Fruit fly (Drosophila melanogaster): ENCODE measurements around the gene CASK.
A peak's percentile ranks its signal among the peaks of the same experiment; 100 is the strongest.

The CASK gene

dm6 chr3R:21856098-21856872 is 33.8 kb upstream of the CASK start, which contains the start of gene glec (continued):
- TF ChIP-seq nerfin-2 (GFP tag; IDR thresholded peaks at IDR 0.05; ENCODE audit: partially characterized antibody), result peak; percentile 33; the same call in 1 of the 2 replicates
- no peak for TF ChIP-seq CG11723 (GFP tag; optimal IDR thresholded peaks at IDR 0.05)
- 0 out of 2 replicates have a peak, but pooled peaks have one; percentile 28 for TF ChIP-seq wor (GFP tag; IDR thresholded peaks at IDR 0.05)
- TF ChIP-seq CG32532 (GFP tag; IDR thresholded peaks at IDR 0.05), result peak; percentile 63
- peak; percentile 86 for TF ChIP-seq ash1 (GFP tag; optimal IDR thresholded peaks at IDR 0.05)
- TF ChIP-seq CG18011 (GFP tag; optimal IDR thresholded peaks at IDR 0.05), result no peak
- peak; percentile 46; the same call in 1 of the 2 replicates for TF ChIP-seq slbo (GFP tag; IDR thresholded peaks at IDR 0.05)
- peak; percentile 75 for TF ChIP-seq rib (GFP tag; IDR thresholded peaks at IDR 0.05)
- TF ChIP-seq CG9215 (GFP tag; IDR thresholded peaks at IDR 0.05), result no peak
- TF ChIP-seq CG4820 (GFP tag; optimal IDR thresholded peaks at IDR 0.05), result no peak
- no peak for TF ChIP-seq CG15073 (GFP tag; optimal IDR thresholded peaks at IDR 0.05)
- no peak for TF ChIP-seq tll (GFP tag; optimal IDR thresholded peaks at IDR 0.05)
- no peak for TF ChIP-seq Fer2 (tag; optimal IDR thresholded peaks at IDR 0.05)
- TF ChIP-seq tap (tag; optimal IDR thresholded peaks at IDR 0.05), result no peak
- TF ChIP-seq HmgD (GFP tag; optimal IDR thresholded peaks at IDR 0.05), result peak; percentile 77
- TF ChIP-seq chinmo (GFP tag; IDR thresholded peaks at IDR 0.05; ENCODE audit: partially characterized antibody), result peak; percentile 91
- no peak for TF ChIP-seq CG43689 (GFP tag; IDR thresholded peaks at IDR 0.05)
- TF ChIP-seq shn (GFP tag; optimal IDR thresholded peaks at IDR 0.05), result no peak
- no peak for TF ChIP-seq CG10209 (GFP tag; optimal IDR thresholded peaks at IDR 0.05)
- TF ChIP-seq HmgZ (tag; optimal IDR thresholded peaks at IDR 0.05), result peak; percentile 65
- peak; percentile 5; the same call in 1 of the 2 replicates for TF ChIP-seq Awh (GFP tag; IDR thresholded peaks at IDR 0.05)
- TF ChIP-seq CG11398 (GFP tag; optimal IDR thresholded peaks at IDR 0.05), result no peak
- peak; percentile 19 to 31 for TF ChIP-seq dpn (GFP tag; optimal IDR thresholded peaks at IDR 0.05)
- peak; percentile 60; the same call in 1 of the 2 replicates for TF ChIP-seq CG4360 (GFP tag; IDR thresholded peaks at IDR 0.05)
- TF ChIP-seq CHES-1-like (GFP tag; optimal IDR thresholded peaks at IDR 0.05), result peak; percentile 1
- no peak for TF ChIP-seq tx (GFP tag; optimal IDR thresholded peaks at IDR 0.05)
- no peak for TF ChIP-seq CG9876 (GFP tag; optimal IDR thresholded peaks at IDR 0.05)
- TF ChIP-seq fd102C (GFP tag; optimal IDR thresholded peaks at IDR 0.05), result no peak
- TF ChIP-seq az2 (GFP tag; optimal IDR thresholded peaks at IDR 0.05), result peak; percentile 13
- TF ChIP-seq CG10654 (GFP tag; optimal IDR thresholded peaks at IDR 0.05), result no peak
- TF ChIP-seq mirr (GFP tag; optimal IDR thresholded peaks at IDR 0.05), result peak; percentile 72
- TF ChIP-seq Hsf (GFP tag; optimal IDR thresholded peaks at IDR 0.05), result no peak
- TF ChIP-seq Chrac-16 (GFP tag; optimal IDR thresholded peaks at IDR 0.05), result peak; percentile 46
- TF ChIP-seq CG6654 (GFP tag; optimal IDR thresholded peaks at IDR 0.05), result no peak
- peak; percentile 5 for TF ChIP-seq HHEX (GFP tag; optimal IDR thresholded peaks at IDR 0.05)
- no peak for TF ChIP-seq CG10321 (GFP tag; IDR thresholded peaks at IDR 0.05)
- TF ChIP-seq CG8478 (optimal IDR thresholded peaks at IDR 0.05), result no peak
- TF ChIP-seq pros (GFP tag; optimal IDR thresholded peaks at IDR 0.05), result peak; percentile 8
- TF ChIP-seq MESR4 (GFP tag; optimal IDR thresholded peaks at IDR 0.05), result peak; percentile 22
- TF ChIP-seq Dbx (GFP tag; IDR thresholded peaks at IDR 0.05), result peak; percentile 63; the same call in 1 of the 3 replicates
- no peak for TF ChIP-seq CG30431 (GFP tag; optimal IDR thresholded peaks at IDR 0.05)
- TF ChIP-seq ham (GFP tag; IDR thresholded peaks at IDR 0.05), result no peak
- TF ChIP-seq bcd (GFP tag; optimal IDR thresholded peaks at IDR 0.05), result no peak
- no peak for TF ChIP-seq CG17612 (GFP tag; IDR thresholded peaks at IDR 0.05)
- no peak for TF ChIP-seq CG4328 (GFP tag; optimal IDR thresholded peaks at IDR 0.05)
- no peak for TF ChIP-seq crp (GFP tag; optimal IDR thresholded peaks at IDR 0.05)
- TF ChIP-seq tio (GFP tag; optimal IDR thresholded peaks at IDR 0.05), result peak; percentile 55
- TF ChIP-seq Oaz (GFP tag; IDR thresholded peaks at IDR 0.05), result no peak
- no peak for TF ChIP-seq al (GFP tag; IDR thresholded peaks at IDR 0.05)
- TF ChIP-seq gsb-n (tag; optimal IDR thresholded peaks at IDR 0.05), result peak; percentile 32
